Worm (Caenorhabditis elegans) whole organism, young adult: ENCODE measurements around the gene W07G4.2.

Source experiments
- C17E4.6 ChIP-seq: fragments of 200-800 bp; sonication (Bioruptor generic); IDR thresholded peaks from 2 replicates; pipeline ENCODE4 v1.3.6; 2022; ENCODE audit warnings: missing genetic modification reagents, missing genetic modification characterization, missing compliant biosample characterization
- F10E7.11 ChIP-seq: sonication (generic microtip); optimal IDR thresholded peaks from 2 replicates; lab custom pipeline; 2017; ENCODE audit warnings: mild to moderate bottlenecking, missing genetic modification characterization, moderate library complexity, missing compliant biosample characterization
- F33H1.4 ChIP-seq: fragments of 200-800 bp; sonication (Bioruptor generic); IDR thresholded peaks from 2 replicates; pipeline ENCODE4 v1.3.6; 2022; ENCODE audit warnings: missing genetic modification reagents, missing genetic modification characterization, missing compliant biosample characterization
- F39B2.1 ChIP-seq: fragments of 200-800 bp; sonication (Bioruptor generic); IDR thresholded peaks from 2 replicates; pipeline ENCODE4 v1.3.6; 2022; ENCODE audit warnings: missing genetic modification reagents, missing genetic modification characterization, missing compliant biosample characterization
- F52B5.7 ChIP-seq: sonication (generic microtip); optimal IDR thresholded peaks from 2 replicates; lab custom pipeline; 2016; ENCODE audit warnings: mild to moderate bottlenecking, missing genetic modification characterization, missing compliant biosample characterization
- F57C9.4 ChIP-seq: sonication (generic microtip); optimal IDR thresholded peaks from 2 replicates; lab custom pipeline; 2017; ENCODE audit warnings: mild to moderate bottlenecking, missing genetic modification characterization, missing compliant biosample characterization
- K11D2.4 ChIP-seq: fragments of 200-800 bp; sonication (Bioruptor generic); IDR thresholded peaks from 2 replicates; pipeline ENCODE4 v1.3.6; 2022; ENCODE audit warnings: missing genetic modification reagents, missing genetic modification characterization, missing compliant biosample characterization
- Y56A3A.18 ChIP-seq: fragments of 200-800 bp; sonication (Bioruptor generic); IDR thresholded peaks from 2 replicates; pipeline ENCODE4 v1.3.6; 2022; ENCODE audit warnings: missing genetic modification reagents, missing genetic modification characterization, missing compliant biosample characterization
- Y79H2A.3 ChIP-seq: fragments of 200-800 bp; sonication (Bioruptor generic); conservative IDR thresholded peaks from 2 replicates; pipeline ENCODE4 v1.3.6; 2022; ENCODE audit warnings: missing genetic modification reagents, missing genetic modification characterization, missing compliant biosample characterization
- aptf-2 ChIP-seq: fragments of 200-800 bp; sonication (Bioruptor generic); conservative IDR thresholded peaks from 2 replicates; pipeline ENCODE4 v1.3.6; 2022; ENCODE audit warnings: missing genetic modification reagents, missing genetic modification characterization, missing compliant biosample characterization
- aptf-3 ChIP-seq: fragments of 200-800 bp; sonication (Bioruptor generic); IDR thresholded peaks from 2 replicates; pipeline ENCODE4 v1.3.6; 2022; ENCODE audit warnings: missing genetic modification characterization, missing compliant biosample characterization
- attf-3 ChIP-seq: fragments of 200-800 bp; sonication (Bioruptor generic); conservative IDR thresholded peaks from 2 replicates; pipeline ENCODE4 v1.3.6; 2022; ENCODE audit warnings: missing genetic modification reagents, missing genetic modification characterization, missing compliant biosample characterization
- attf-6 ChIP-seq: fragments of 200-800 bp; sonication (Bioruptor generic); IDR thresholded peaks from 2 replicates; pipeline ENCODE4 v1.3.6; 2022; ENCODE audit warnings: missing genetic modification reagents, missing genetic modification characterization, missing compliant biosample characterization
- cebp-1 ChIP-seq, 2 experiments: fragments of 200-800 bp in 1 of 2; sonication (Bioruptor generic) in 1 of 2; sonication (generic microtip) in 1 of 2; IDR thresholded peaks in 1 of 2; optimal IDR thresholded peaks in 1 of 2; 2 replicates each; pipeline versions ENCODE4 v1.3.6 to Lab custom; 2017 to 2022; ENCODE audit warnings: missing compliant biosample characterization in 2 of 2, missing genetic modification characterization in 2 of 2, mild to moderate bottlenecking in 1 of 2, missing genetic modification reagents in 1 of 2, moderate library complexity in 1 of 2
- cebp-2 ChIP-seq: fragments of 200-800 bp; sonication (Bioruptor generic); IDR thresholded peaks from 2 replicates; pipeline ENCODE4 v1.3.6; 2022; ENCODE audit warnings: missing genetic modification characterization, missing compliant biosample characterization
- ceh-40 ChIP-seq: fragments of 200-800 bp; sonication (Bioruptor generic); IDR thresholded peaks from 2 replicates; pipeline ENCODE4 v1.3.6; 2022; ENCODE audit warnings: missing genetic modification characterization, missing compliant biosample characterization
- chd-7 ChIP-seq: sonication (generic microtip); optimal IDR thresholded peaks from 2 replicates; lab custom pipeline; 2016; ENCODE audit warnings: mild to moderate bottlenecking, missing genetic modification characterization, moderate library complexity, missing compliant biosample characterization
- die-1 ChIP-seq: sonication (generic microtip); optimal IDR thresholded peaks from 2 replicates; lab custom pipeline; 2016; ENCODE audit warnings: missing genotype, mild to moderate bottlenecking, missing genetic modification characterization, missing compliant biosample characterization
- dox-1 ChIP-seq: fragments of 200-800 bp; sonication (Bioruptor generic); IDR thresholded peaks from 2 replicates; pipeline ENCODE4 v1.3.6; 2022; ENCODE audit warnings: missing genetic modification reagents, missing genetic modification characterization, missing compliant biosample characterization
- dpl-1 ChIP-seq: fragments of 150-350 bp; optimal IDR thresholded peaks from 2 replicates; lab custom pipeline; 2014; ENCODE audit warnings: missing biosample characterization, missing genetic modification reagents, missing genetic modification characterization
- him-1 ChIP-seq: sonication (generic microtip); optimal IDR thresholded peaks from 2 replicates; lab custom pipeline; 2016; ENCODE audit warnings: missing genotype, missing genetic modification reagents, missing genetic modification characterization, missing compliant biosample characterization
- hlh-26 ChIP-seq: fragments of 200-800 bp; sonication (Bioruptor generic); conservative IDR thresholded peaks from 2 replicates; pipeline ENCODE4 v1.3.6; 2022; ENCODE audit warnings: missing genetic modification reagents, missing genetic modification characterization, missing compliant biosample characterization
- hrde-1 ChIP-seq: sonication (generic microtip); optimal IDR thresholded peaks from 2 replicates; lab custom pipeline; 2016; ENCODE audit warnings: missing genetic modification characterization, mild to moderate bottlenecking, missing compliant biosample characterization, moderate library complexity, missing genotype, missing genetic modification reagents, borderline replicate concordance
- lin-35 ChIP-seq, 3 experiments: fragments of 150-350 bp in 2 of 3; sonication (generic microtip) in 1 of 3; optimal IDR thresholded peaks; 2 replicates each; lab custom pipeline; 2014 to 2018; ENCODE audit warnings: missing biosample characterization in 3 of 3, missing genetic modification characterization in 3 of 3, missing genetic modification reagents in 3 of 3
- madf-6 ChIP-seq: fragments of 200-800 bp; sonication (Bioruptor generic); IDR thresholded peaks from 2 replicates; pipeline ENCODE4 v1.3.6; 2022; ENCODE audit warnings: missing genetic modification reagents, missing genetic modification characterization, missing compliant biosample characterization
- mes-4 ChIP-seq: sonication (generic microtip); optimal IDR thresholded peaks from 2 replicates; lab custom pipeline; 2016; ENCODE audit warnings: missing genotype, missing genetic modification characterization, missing compliant biosample characterization
- nfya-2 ChIP-seq: fragments of 200-800 bp; sonication (Bioruptor generic); IDR thresholded peaks from 2 replicates; pipeline ENCODE4 v1.3.6; 2022; ENCODE audit warnings: missing genetic modification reagents, missing genetic modification characterization, missing compliant biosample characterization
- nhr-120 ChIP-seq: fragments of 200-800 bp; sonication (Bioruptor generic); IDR thresholded peaks from 2 replicates; pipeline ENCODE4 v1.3.6; 2022; ENCODE audit warnings: missing genetic modification characterization, missing compliant biosample characterization
- pbrm-1 ChIP-seq: fragments of 200-800 bp; sonication (Bioruptor generic); IDR thresholded peaks from 2 replicates; pipeline ENCODE4 v1.3.6; 2022; ENCODE audit warnings: missing genetic modification reagents, missing genetic modification characterization, missing compliant biosample characterization
- rpc-1 ChIP-seq, 2 experiments: fragments of 150-350 bp in 1 of 2; sonication (generic microtip) in 1 of 2; optimal IDR thresholded peaks; 2 replicates each; lab custom pipeline; 2014 to 2018; ENCODE audit warnings: missing biosample characterization in 1 of 2, missing genetic modification characterization in 1 of 2, missing genetic modification reagents in 1 of 2, missing genotype in 1 of 2
- snpc-1.1 ChIP-seq: sonication (generic microtip); optimal IDR thresholded peaks from 2 replicates; lab custom pipeline; 2017; ENCODE audit warnings: missing genetic modification characterization, mild to moderate bottlenecking, missing compliant biosample characterization, antibody characterized with exemption, moderate library complexity, missing genotype, missing genetic modification reagents; ENCODE audit not compliant: insufficient read depth
- snpc-1.3 ChIP-seq: sonication (generic microtip); optimal IDR thresholded peaks from 2 replicates; lab custom pipeline; 2017; ENCODE audit warnings: missing genetic modification characterization, mild to moderate bottlenecking, missing compliant biosample characterization, antibody characterized with exemption, moderate library complexity, missing genotype, missing genetic modification reagents; ENCODE audit not compliant: insufficient read depth
- snpc-3.4 ChIP-seq: sonication (generic microtip); optimal IDR thresholded peaks from 2 replicates; lab custom pipeline; 2017; ENCODE audit warnings: missing genetic modification characterization, mild to moderate bottlenecking, missing compliant biosample characterization, antibody characterized with exemption, moderate library complexity, missing genotype, missing genetic modification reagents
- snpc-4 ChIP-seq, 5 experiments: fragments of 150-350 bp in 1 of 5; sonication (generic microtip) in 4 of 5; optimal IDR thresholded peaks; 2 replicates each; lab custom pipeline; 2014 to 2018; ENCODE audit warnings: missing genetic modification characterization in 5 of 5, missing biosample characterization in 3 of 5, antibody characterized with exemption in 2 of 5, mild to moderate bottlenecking in 2 of 5, missing compliant biosample characterization in 2 of 5, missing genotype in 2 of 5, moderate library complexity in 2 of 5, missing genetic modification reagents in 1 of 5
- tbp1 ChIP-seq: fragments of 200-800 bp; sonication (Bioruptor generic); optimal IDR thresholded peaks from 2 replicates; lab custom pipeline; 2018; ENCODE audit warnings: mild to moderate bottlenecking, missing genetic modification characterization, missing compliant biosample characterization
- unc-130 ChIP-seq: sonication (generic microtip); optimal IDR thresholded peaks from 2 replicates; lab custom pipeline; 2016; ENCODE audit warnings: missing genetic modification reagents, missing genetic modification characterization, missing compliant biosample characterization
- xnd-1 ChIP-seq: sonication (generic microtip); optimal IDR thresholded peaks from 2 replicates; lab custom pipeline; 2016; ENCODE audit warnings: missing genotype, missing genetic modification reagents, missing genetic modification characterization, missing compliant biosample characterization
- zim-3 ChIP-seq: sonication (generic microtip); optimal IDR thresholded peaks from 2 replicates; lab custom pipeline; 2017; ENCODE audit warnings: mild to moderate bottlenecking, missing genetic modification characterization, moderate library complexity, missing compliant biosample characterization
- ztf-25 ChIP-seq: fragments of 200-800 bp; sonication (Bioruptor generic); IDR thresholded peaks from 2 replicates; pipeline ENCODE4 v1.3.6; 2022; ENCODE audit warnings: missing genetic modification reagents, missing genetic modification characterization, missing compliant biosample characterization
- ztf-26 ChIP-seq: sonication (generic microtip); optimal IDR thresholded peaks from 2 replicates; lab custom pipeline; 2017; ENCODE audit warnings: missing genetic modification characterization, missing compliant biosample characterization
- ztf-3 ChIP-seq: fragments of 200-800 bp; sonication (Bioruptor generic); optimal IDR thresholded peaks from 2 replicates; lab custom pipeline; 2018; ENCODE audit warnings: mild to moderate bottlenecking, missing genetic modification characterization, missing compliant biosample characterization

Gene W07G4.2

DNA sequence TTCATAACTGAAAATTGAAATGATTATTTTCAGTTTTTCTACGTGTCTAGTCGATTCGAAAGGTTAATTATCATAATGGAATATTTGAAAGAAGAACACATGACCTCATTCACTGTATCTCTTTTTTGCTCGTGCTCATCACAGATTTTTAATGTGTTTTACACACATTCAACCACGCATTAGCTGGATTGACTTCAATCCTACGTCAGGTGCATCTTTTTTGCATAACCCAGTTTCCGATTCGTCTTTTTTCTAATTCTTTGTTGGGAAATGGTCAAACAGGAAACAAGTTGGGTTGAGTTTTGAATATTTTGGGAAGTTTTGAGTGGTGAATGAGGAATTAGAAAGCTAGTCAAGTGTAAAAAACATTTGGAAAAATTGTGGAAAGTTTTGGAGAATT, 33.9 kb upstream of the W07G4.2 start (continued):
- TF ChIP-seq K11D2.4, result no peak

DNA sequence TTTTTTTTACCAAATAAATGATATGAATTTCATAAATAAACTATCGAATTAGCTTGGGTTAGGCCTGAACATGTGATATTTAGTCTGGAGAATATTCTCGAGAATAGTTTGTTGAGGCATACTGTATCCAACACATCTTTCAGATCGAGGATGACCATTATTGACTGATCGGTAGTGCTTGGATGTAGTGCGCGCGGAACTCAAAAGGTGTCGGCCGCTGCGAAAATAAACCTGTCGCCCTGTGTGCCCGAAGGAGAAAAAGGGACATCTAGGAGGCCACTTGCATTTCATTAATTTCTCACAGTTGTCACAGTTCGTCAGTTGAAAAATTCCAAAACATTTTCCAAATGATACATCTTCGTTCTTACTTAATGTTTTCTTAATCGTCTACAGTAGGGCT, 27.8 kb upstream of the W07G4.2 start:
- no peak for TF ChIP-seq Y79H2A.3 (GFP tag; lab: Robert Waterston, UW)
- peak; percentile 19 for TF ChIP-seq tbp1 (GFP tag; lab: Kevin White, UChicago)
- peak; percentile 17 for TF ChIP-seq snpc-3.4 (tag; lab: Kevin White, UChicago)
- no peak for TF ChIP-seq F52B5.7
- TF ChIP-seq cebp-2 (GFP tag; lab: Robert Waterston, UW), result 0 out of 2 replicates have a peak, but pooled peaks have one; percentile 44
- TF ChIP-seq snpc-1.1 (tag; lab: Kevin White, UChicago), result peak; percentile 89
- peak; percentile 76 for TF ChIP-seq snpc-4 (GFP tag; optimal IDR thresholded peaks at IDR 0.05; lab: Kevin White, UChicago)
- TF ChIP-seq snpc-4 (tag; optimal IDR thresholded peaks at IDR 0.05; lab: Kevin White, UChicago), result peak in 3 of 4 experiments; percentile 75 to 93 (median 91)
- no peak for TF ChIP-seq hrde-1 (tag; lab: Kevin White, UChicago)

DNA sequence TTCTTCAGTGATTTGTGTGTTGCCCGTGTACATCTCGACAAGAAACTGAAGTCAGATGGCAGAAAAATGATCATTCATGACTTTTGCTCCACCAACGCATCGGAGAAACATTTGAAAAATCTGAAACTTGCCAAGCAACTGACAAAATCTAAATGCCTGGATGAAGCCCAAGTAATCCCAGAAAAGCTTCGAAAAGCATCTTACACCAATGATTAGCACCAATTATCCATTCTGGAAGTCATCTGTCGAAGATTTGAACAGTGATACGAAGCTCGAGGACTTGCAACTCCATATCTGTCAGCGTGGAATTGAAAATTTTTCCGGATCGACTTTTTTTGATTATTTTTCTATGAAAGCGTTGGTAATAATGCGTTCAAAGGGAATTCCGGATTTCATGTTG, 27.0 kb upstream of the W07G4.2 start:
- TF ChIP-seq aptf-3 (no peak), madf-6 (GFP tag; lab: Robert Waterston, UW) (no peak), zim-3 (no peak), F57C9.4 (no peak), dox-1 (no peak), attf-6 (GFP tag; lab: Robert Waterston, UW) (no peak), C17E4.6 (GFP tag; lab: Robert Waterston, UW) (no peak), ztf-25 (GFP tag; lab: Robert Waterston, UW) (no peak), tbp1 (GFP tag; lab: Kevin White, UChicago) (no peak), mes-4 (tag; lab: Kevin White, UChicago) (no peak), nhr-120 (GFP tag; lab: Robert Waterston, UW) (no peak), hrde-1 (tag; lab: Kevin White, UChicago) (no peak), lin-35 (GFP tag; optimal IDR thresholded peaks at IDR 0.05; lab: Kevin White, UChicago) (no peak), hlh-26 (GFP tag; lab: Robert Waterston, UW) (no peak), chd-7 (no peak), snpc-1.3 (tag; lab: Kevin White, UChicago) (no peak)

ce11 chrV:13061836-13062235, 25.5 kb upstream of the W07G4.2 start, which contains the start of gene F42E8.1:
Gene F42E8.1 (plus strand): TSS chrV:13062136.
- TF ChIP-seq ztf-26 (tag; lab: Kevin White, UChicago) (no peak), rpc-1 (optimal IDR thresholded peaks at IDR 0.05; lab: Kevin White, UChicago) (no peak), rpc-1 (tag; optimal IDR thresholded peaks at IDR 0.05; lab: Kevin White, UChicago) (no peak), pbrm-1 (no peak), ceh-40 (GFP tag; lab: Robert Waterston, UW) (no peak), Y56A3A.18 (GFP tag; lab: Robert Waterston, UW) (no peak), attf-3 (GFP tag; lab: Robert Waterston, UW) (no peak), aptf-2 (GFP tag; lab: Robert Waterston, UW) (no peak), hlh-26 (GFP tag; lab: Robert Waterston, UW) (no peak), dpl-1 (GFP tag; lab: Kevin White, UChicago) (no peak), nfya-2 (GFP tag; lab: Robert Waterston, UW) (no peak), F33H1.4 (GFP tag; lab: Robert Waterston, UW) (no peak), aptf-3 (no peak), him-1 (no peak), die-1 (tag; lab: Kevin White, UChicago) (no peak), F39B2.1 (no peak), F10E7.11 (no peak), xnd-1 (tag; lab: Kevin White, UChicago) (no peak), cebp-1 (GFP tag; IDR thresholded peaks at IDR 0.05; lab: Robert Waterston, UW) (no peak), cebp-1 (tag; optimal IDR thresholded peaks at IDR 0.05; lab: Kevin White, UChicago) (no peak), unc-130 (no peak), ztf-3 (GFP tag; lab: Kevin White, UChicago) (no peak)
- TF ChIP-seq, all 124 proteins: peak for 0
